Worm (Caenorhabditis elegans): ENCODE data around the gene ncx-7.

The ncx-7 gene

ce11 chrIII:9746665-9747064 is 26.6 kb upstream of the ncx-7 start (continued):
- TF ChIP-seq F57A8.1 (GFP tag; optimal IDR thresholded peaks at IDR 0.05): no peak
- TF ChIP-seq dpl-1 (GFP tag; optimal IDR thresholded peaks at IDR 0.05): peak; percentile 59
- no peak for TF ChIP-seq Y79H2A.3 (GFP tag; conservative IDR thresholded peaks at IDR 0.05)
- TF ChIP-seq F10E7.11 (tag; optimal IDR thresholded peaks at IDR 0.05): no peak
- peak; percentile 56 for TF ChIP-seq snpc-1.3 (tag; optimal IDR thresholded peaks at IDR 0.05; ENCODE audit: insufficient read depth)
- no peak for TF ChIP-seq unc-62 (GFP tag; optimal IDR thresholded peaks at IDR 0.05)

DNA sequence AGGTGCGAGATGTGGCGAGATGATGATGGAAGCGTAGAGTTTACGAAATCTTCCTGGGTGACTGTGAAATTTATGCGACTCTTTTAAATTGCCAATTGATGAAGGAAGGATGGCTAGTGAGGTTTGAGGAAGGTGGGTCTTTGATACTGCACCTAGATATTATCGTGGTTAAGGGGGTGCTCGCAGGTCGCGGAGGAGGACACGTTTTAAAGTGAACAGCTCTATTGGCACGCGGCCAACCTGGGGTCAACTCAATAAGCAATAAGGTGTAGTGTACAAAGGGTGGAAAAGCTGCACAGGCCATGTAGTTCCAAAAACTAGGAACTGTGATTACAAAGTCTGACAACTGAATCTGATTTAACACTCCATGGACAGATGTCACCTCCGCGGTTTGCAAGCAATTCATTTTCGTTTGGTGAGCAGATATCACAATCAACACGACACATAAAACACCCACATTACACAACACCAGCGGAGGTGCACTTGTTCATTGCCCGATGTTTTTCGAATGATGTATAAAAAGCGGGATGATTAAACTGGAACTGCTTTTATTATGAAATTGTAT is 25.3 kb upstream of the ncx-7 start:
- no peak for TF ChIP-seq lin-40 (tag; optimal IDR thresholded peaks at IDR 0.05)
- TF ChIP-seq B0336.3 (GFP tag; IDR thresholded peaks at IDR 0.05): peak; percentile 70
- peak; percentile 24; the same call in 1 of the 2 replicates for TF ChIP-seq rcor-1 (GFP tag; IDR thresholded peaks at IDR 0.05)
- TF ChIP-seq T07F8.4 (tag; optimal IDR thresholded peaks at IDR 0.05): no peak
- TF ChIP-seq ekl-4 (GFP tag; IDR thresholded peaks at IDR 0.05): 0 out of 2 replicates have a peak, but pooled peaks have one; percentile 54
- TF ChIP-seq efl-1 (GFP tag; optimal IDR thresholded peaks at IDR 0.05): no peak
- TF ChIP-seq mcd-1 (GFP tag; IDR thresholded peaks at IDR 0.05): 0 out of 2 replicates have a peak, but pooled peaks have one; percentile 17
- TF ChIP-seq ceh-58 (GFP tag; IDR thresholded peaks at IDR 0.05): 0 out of 2 replicates have a peak, but pooled peaks have one; percentile 3
- TF ChIP-seq lin-54 (GFP tag; optimal IDR thresholded peaks at IDR 0.05): peak; percentile 59
- TF ChIP-seq hsf-1 (GFP tag; IDR thresholded peaks at IDR 0.05): peak; percentile 60
- TF ChIP-seq madf-6 (GFP tag; IDR thresholded peaks at IDR 0.05): peak; percentile 59
- TF ChIP-seq C06A6.2 (GFP tag; conservative IDR thresholded peaks at IDR 0.05): no peak
- no peak for TF ChIP-seq pha-4 (tag; optimal IDR thresholded peaks at IDR 0.05)
- TF ChIP-seq ztf-18 (tag; optimal IDR thresholded peaks at IDR 0.05): peak; percentile 37
- TF ChIP-seq D2030.7 (GFP tag; IDR thresholded peaks at IDR 0.05): 0 out of 2 replicates have a peak, but pooled peaks have one; percentile 29
- peak; percentile 7 for TF ChIP-seq lsl-1 (GFP tag; optimal IDR thresholded peaks at IDR 0.05)
- TF ChIP-seq F52B5.7 (tag; optimal IDR thresholded peaks at IDR 0.05): peak; percentile 18
- 0 out of 2 replicates have a peak, but pooled peaks have one; percentile 11 for TF ChIP-seq ceh-100 (GFP tag; IDR thresholded peaks at IDR 0.05)
- no peak for TF ChIP-seq chd-7 (tag; optimal IDR thresholded peaks at IDR 0.05)
- no peak for TF ChIP-seq F23B12.7 (tag; optimal IDR thresholded peaks at IDR 0.05; ENCODE audit: insufficient read depth)
- peak; percentile 3 for TF ChIP-seq tbp1 (GFP tag; optimal IDR thresholded peaks at IDR 0.05)
- no peak for TF ChIP-seq die-1 (tag; optimal IDR thresholded peaks at IDR 0.05)
- 0 out of 2 replicates have a peak, but pooled peaks have one; percentile 27 for TF ChIP-seq K11D2.4 (GFP tag; IDR thresholded peaks at IDR 0.05)
- no peak for TF ChIP-seq madf-8 (GFP tag; conservative IDR thresholded peaks at IDR 0.05)
- TF ChIP-seq ceh-91 (GFP tag; IDR thresholded peaks at IDR 0.05): no peak
- TF ChIP-seq somi-1 (GFP tag; optimal IDR thresholded peaks at IDR 0.05): no peak
- TF ChIP-seq C17E4.6 (GFP tag; IDR thresholded peaks at IDR 0.05): 0 out of 2 replicates have a peak, but pooled peaks have one; percentile 12
- no peak; the same call in 1 of the 2 replicates for TF ChIP-seq F39B2.1 (GFP tag; IDR thresholded peaks at IDR 0.05)
- no peak for TF ChIP-seq repo-1 (tag; optimal IDR thresholded peaks at IDR 0.05)
- peak; percentile 11; the same call in 1 of the 2 replicates for TF ChIP-seq hmg-1.2 (GFP tag; IDR thresholded peaks at IDR 0.05)
- no peak for TF ChIP-seq Y56A3A.18 (GFP tag; IDR thresholded peaks at IDR 0.05)
- 0 out of 2 replicates have a peak, but pooled peaks have one; percentile 9 for TF ChIP-seq Y95B8A.8 (GFP tag; IDR thresholded peaks at IDR 0.05)
- TF ChIP-seq F57C9.4 (tag; optimal IDR thresholded peaks at IDR 0.05): no peak
- 0 out of 2 replicates have a peak, but pooled peaks have one; percentile 10 for TF ChIP-seq madf-3 (GFP tag; IDR thresholded peaks at IDR 0.05)
- no peak for TF ChIP-seq mxl-1 (tag; optimal IDR thresholded peaks at IDR 0.05)
- TF ChIP-seq ets-4 (GFP tag; optimal IDR thresholded peaks at IDR 0.05): no peak
- peak; percentile 72; the same call in 1 of the 2 replicates for TF ChIP-seq Y53G8AR.9 (GFP tag; conservative IDR thresholded peaks at IDR 0.05)
- no peak for TF ChIP-seq dpl-1 (GFP tag; optimal IDR thresholded peaks at IDR 0.05)
- no peak for TF ChIP-seq bed-2 (GFP tag; IDR thresholded peaks at IDR 0.05)
- TF ChIP-seq rec-8 (tag; optimal IDR thresholded peaks at IDR 0.05): no peak

Measured in whole organism, young adult.